Worm (Caenorhabditis elegans) whole organism, L2 larva: ENCODE results near the gene F47B7.4.

Source experiments
- blmp-1 ChIP-seq: sonication (generic microtip); optimal IDR thresholded peaks from 2 replicates; lab custom pipeline; 2017; ENCODE audit warnings: missing genetic modification characterization, mild to moderate bottlenecking, missing compliant biosample characterization, antibody characterized with exemption, moderate library complexity; ENCODE audit not compliant: insufficient read depth
- lin-39 ChIP-seq: fragments of 150-350 bp; optimal IDR thresholded peaks from 2 replicates; lab custom pipeline; 2014; ENCODE audit warnings: missing biosample characterization, missing genetic modification reagents, missing genetic modification characterization
- lsy-2 ChIP-seq, 2 experiments: fragments of 150-350 bp in 1 of 2; sonication (generic microtip) in 1 of 2; optimal IDR thresholded peaks; 2 replicates each; lab custom pipeline; 2014 to 2017; ENCODE audit warnings: missing biosample characterization in 2 of 2, missing genetic modification characterization in 2 of 2
- nhr-11 ChIP-seq: fragments of 150-350 bp; optimal IDR thresholded peaks from 2 replicates; lab custom pipeline; 2014; ENCODE audit warnings: missing biosample characterization, missing genetic modification characterization
- unc-62 ChIP-seq: fragments of 150-350 bp; optimal IDR thresholded peaks from 2 replicates; lab custom pipeline; 2014; ENCODE audit warnings: missing biosample characterization, missing genetic modification reagents, missing genetic modification characterization
- zag-1 ChIP-seq: fragments of 150-350 bp; optimal IDR thresholded peaks from 2 replicates; lab custom pipeline; 2014; ENCODE audit warnings: missing biosample characterization, missing genetic modification characterization

ce11 chrX:3803314-3803713, 36.9 kb upstream of the F47B7.4 start, which contains the start of gene F35A5.8:
- no peak for TF ChIP-seq unc-62 (GFP tag; lab: Kevin White, UChicago)
- peak; percentile 74 to 86 for TF ChIP-seq lsy-2 (tag; optimal IDR thresholded peaks at IDR 0.05; lab: Kevin White, UChicago)
- TF ChIP-seq lin-39 (tag; lab: Kevin White, UChicago) = no peak
- TF ChIP-seq blmp-1 = no peak
- no peak for TF ChIP-seq nhr-11 (tag; lab: Kevin White, UChicago)
- TF ChIP-seq zag-1 (tag; lab: Kevin White, UChicago) = peak; percentile 33
